Worm (Caenorhabditis elegans): ENCODE results near the gene unc-30.

DNA sequence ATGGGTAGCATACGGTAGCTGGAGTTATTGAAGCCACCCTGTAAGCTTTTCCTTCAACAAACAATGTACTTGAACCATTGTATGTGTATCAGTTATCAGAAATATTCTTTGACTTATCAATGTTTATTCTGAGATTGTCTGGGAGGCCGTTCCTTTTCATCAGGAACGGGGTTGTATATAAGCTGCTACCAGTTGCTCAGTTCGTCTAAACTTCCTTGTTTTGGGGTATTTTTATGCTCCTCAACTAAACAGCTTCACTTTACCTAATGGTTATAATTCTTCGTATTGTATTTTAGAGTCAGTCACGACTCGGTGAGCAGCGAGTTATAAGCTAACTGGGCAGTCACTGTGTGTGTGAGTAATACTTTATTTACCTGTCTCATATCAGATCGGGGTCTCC lies 33.1 kb upstream of the unc-30 start:
- TF ChIP-seq F13H6.1 (tag; optimal IDR thresholded peaks at IDR 0.05) (no peak), che-1 (tag; optimal IDR thresholded peaks at IDR 0.05) (no peak), unc-3 (GFP tag; conservative IDR thresholded peaks at IDR 0.05) (no peak), unc-3 (tag; optimal IDR thresholded peaks at IDR 0.05) (no peak), tbx-7 (tag; optimal IDR thresholded peaks at IDR 0.05) (no peak), pqm-1 (tag; optimal IDR thresholded peaks at IDR 0.05) (no peak), nfya-1 (tag; optimal IDR thresholded peaks at IDR 0.05) (no peak)

Data from whole organism, late embryonic.